Fruit fly (Drosophila melanogaster) whole organism, embryonic: ENCODE data around the gene shams.

Source experiments
- Abd-B ChIP-seq: fragments of 200-800 bp; sonication (Bioruptor generic); optimal IDR thresholded peaks from 2 replicates; lab custom pipeline; 2018; ENCODE audit warnings: missing biosample characterization, mild to moderate bottlenecking, missing genetic modification characterization, moderate library complexity
- CG10462 ChIP-seq: fragments of 200-800 bp; sonication (Bioruptor generic); optimal IDR thresholded peaks from 2 replicates; lab custom pipeline; 2016; ENCODE audit warnings: missing biosample characterization, missing genetic modification characterization
- CG11695 ChIP-seq: fragments of 200-800 bp; sonication (Bioruptor generic); IDR thresholded peaks from 3 replicates; pipeline ENCODE4 v1.3.6; 2022; ENCODE audit warnings: missing biosample characterization, missing genetic modification characterization
- CG13123 ChIP-seq: fragments of 200-800 bp; sonication (Bioruptor generic); optimal IDR thresholded peaks from 2 replicates; lab custom pipeline; 2016; ENCODE audit warnings: missing biosample characterization, missing genetic modification characterization
- CG13296 ChIP-seq: fragments of 200-800 bp; sonication (Bioruptor generic); optimal IDR thresholded peaks from 3 replicates; lab custom pipeline; 2018; ENCODE audit warnings: missing biosample characterization, mild to moderate bottlenecking, missing genetic modification characterization
- CG13424 ChIP-seq: fragments of 200-800 bp; sonication (Bioruptor generic); optimal IDR thresholded peaks from 2 replicates; lab custom pipeline; 2019; ENCODE audit warnings: missing biosample characterization, mild to moderate bottlenecking, missing genetic modification characterization, moderate library complexity
- CG14050 ChIP-seq: fragments of 200-800 bp; sonication (Bioruptor generic); IDR thresholded peaks from 3 replicates; pipeline ENCODE4 v1.3.6; 2022; ENCODE audit warnings: missing biosample characterization, missing genetic modification characterization
- CG17385 ChIP-seq: fragments of 200-800 bp; sonication (Bioruptor generic); optimal IDR thresholded peaks from 3 replicates; lab custom pipeline; 2018; ENCODE audit warnings: missing biosample characterization, mild to moderate bottlenecking, missing genetic modification characterization
- CG18262 ChIP-seq: fragments of 200-800 bp; optimal IDR thresholded peaks from 3 replicates; lab custom pipeline; 2019; ENCODE audit warnings: missing biosample characterization, mild to moderate bottlenecking, missing genetic modification characterization, moderate library complexity
- CG2678 ChIP-seq: fragments of 200-800 bp; sonication (Bioruptor generic); optimal IDR thresholded peaks from 3 replicates; lab custom pipeline; 2019; ENCODE audit warnings: missing biosample characterization, mild to moderate bottlenecking, missing genetic modification characterization, moderate library complexity
- CG30403 ChIP-seq: fragments of 200-800 bp; sonication (Bioruptor generic); optimal IDR thresholded peaks from 3 replicates; lab custom pipeline; 2016; ENCODE audit warnings: missing biosample characterization, missing genetic modification characterization
- CG30431 ChIP-seq: fragments of 200-800 bp; sonication (Bioruptor generic); optimal IDR thresholded peaks from 2 replicates; lab custom pipeline; 2017; ENCODE audit warnings: missing biosample characterization, missing genetic modification characterization
- CG31365 ChIP-seq: fragments of 200-800 bp; sonication (Bioruptor generic); optimal IDR thresholded peaks from 2 replicates; lab custom pipeline; 2018; ENCODE audit warnings: missing biosample characterization, mild to moderate bottlenecking, missing genetic modification characterization
- CG31441 ChIP-seq: fragments of 200-800 bp; sonication (Bioruptor generic); IDR thresholded peaks from 2 replicates; pipeline ENCODE4 v1.3.6; 2022; ENCODE audit warnings: missing biosample characterization, missing genetic modification characterization
- CG34224 ChIP-seq: fragments of 200-800 bp; sonication (Bioruptor generic); IDR thresholded peaks from 3 replicates; pipeline ENCODE4 v1.3.6; 2022; ENCODE audit warnings: missing biosample characterization, missing genetic modification characterization; ENCODE audit not compliant: partially characterized antibody
- CG42726 ChIP-seq: fragments of 200-800 bp; sonication (Bioruptor generic); IDR thresholded peaks from 2 replicates; pipeline ENCODE4 v1.3.6; 2022; ENCODE audit warnings: missing biosample characterization, missing genetic modification characterization; ENCODE audit not compliant: partially characterized antibody
- CG4282 ChIP-seq: fragments of 200-800 bp; sonication (Bioruptor generic); optimal IDR thresholded peaks from 2 replicates; lab custom pipeline; 2016; ENCODE audit warnings: missing biosample characterization, missing genetic modification characterization
- CG4360 ChIP-seq: fragments of 200-800 bp; sonication (Bioruptor generic); IDR thresholded peaks from 2 replicates; pipeline ENCODE4 v1.3.6; 2022; ENCODE audit warnings: missing biosample characterization, missing genetic modification characterization
- CG6765 ChIP-seq: fragments of 200-800 bp; sonication (Bioruptor generic); optimal IDR thresholded peaks from 3 replicates; lab custom pipeline; 2017; ENCODE audit warnings: missing biosample characterization, mild to moderate bottlenecking, missing genetic modification characterization
- CG7928 ChIP-seq: fragments of 200-800 bp; sonication (Bioruptor generic); optimal IDR thresholded peaks from 2 replicates; lab custom pipeline; 2017; ENCODE audit warnings: missing biosample characterization, mild to moderate bottlenecking, missing genetic modification characterization
- CG7963 ChIP-seq: fragments of 200-800 bp; sonication (Bioruptor generic); IDR thresholded peaks from 3 replicates; pipeline ENCODE4 v1.3.6; 2022; ENCODE audit warnings: missing biosample characterization, missing genetic modification characterization; ENCODE audit not compliant: partially characterized antibody
- CG8290 ChIP-seq, 3 experiments: fragments of 200-800 bp; sonication (Bioruptor generic); optimal IDR thresholded peaks; 2 replicates each; lab custom pipeline; 2016 to 2019; ENCODE audit warnings: missing biosample characterization in 3 of 3, missing genetic modification characterization in 3 of 3, mild to moderate bottlenecking in 2 of 3, moderate library complexity in 1 of 3
- Dref ChIP-seq: fragments of 200-800 bp; sonication (Bioruptor generic); IDR thresholded peaks from 2 replicates; pipeline ENCODE4 v1.3.6; 2022; ENCODE audit warnings: missing biosample characterization, missing genetic modification characterization
- E2f2 ChIP-seq: fragments of 200-800 bp; sonication (Bioruptor generic); IDR thresholded peaks from 2 replicates; pipeline ENCODE4 v1.3.6; 2022; ENCODE audit warnings: missing biosample characterization, missing genetic modification characterization
- ERR ChIP-seq: fragments of 200-800 bp; sonication (Bioruptor generic); optimal IDR thresholded peaks from 2 replicates; lab custom pipeline; 2016; ENCODE audit warnings: missing biosample characterization, missing genetic modification characterization
- Fer1 ChIP-seq: fragments of 200-800 bp; sonication (Bioruptor generic); optimal IDR thresholded peaks from 2 replicates; lab custom pipeline; 2017; ENCODE audit warnings: missing biosample characterization, mild to moderate bottlenecking, missing genetic modification characterization
- H2.0 ChIP-seq: fragments of 200-800 bp; sonication (Bioruptor generic); IDR thresholded peaks from 2 replicates; pipeline ENCODE4 v1.3.6; 2022; ENCODE audit warnings: missing biosample characterization, missing genetic modification characterization
- Hand ChIP-seq: fragments of 200-800 bp; sonication (Bioruptor generic); optimal IDR thresholded peaks from 2 replicates; lab custom pipeline; 2017; ENCODE audit warnings: mild to moderate bottlenecking, missing biosample characterization, missing genetic modification reagents, missing genetic modification characterization
- Hr78 ChIP-seq, 2 experiments: fragments of 200-800 bp in 1 of 2; fragments of >200 bp in 1 of 2; sonication (Bioruptor generic) in 1 of 2; optimal IDR thresholded peaks; 2 replicates each; lab custom pipeline; 2017 to 2019; ENCODE audit warnings: missing biosample characterization in 2 of 2, missing genetic modification characterization in 2 of 2, mild to moderate bottlenecking in 1 of 2, moderate library complexity in 1 of 2
- MTF-1 ChIP-seq: fragments of 200-800 bp; sonication (Bioruptor generic); optimal IDR thresholded peaks from 2 replicates; lab custom pipeline; 2018; ENCODE audit warnings: missing biosample characterization, mild to moderate bottlenecking, missing genetic modification characterization, borderline replicate concordance
- Mes4 ChIP-seq: fragments of 200-800 bp; sonication (Bioruptor generic); optimal IDR thresholded peaks from 2 replicates; lab custom pipeline; 2016; ENCODE audit warnings: missing biosample characterization, missing genetic modification characterization
- Stat92E ChIP-seq, 3 experiments: fragments of >200 bp in 2 of 3; fragments of 200-800 bp in 1 of 3; sonication (Bioruptor generic) in 1 of 3; optimal IDR thresholded peaks; 2 replicates each; lab custom pipeline; 2017 to 2019; ENCODE audit warnings: missing biosample characterization in 3 of 3, missing genetic modification characterization in 3 of 3, mild to moderate bottlenecking in 1 of 3, moderate library complexity in 1 of 3
- TFAM ChIP-seq: fragments of 200-800 bp; sonication (Bioruptor generic); optimal IDR thresholded peaks from 2 replicates; lab custom pipeline; 2017; ENCODE audit warnings: missing biosample characterization, missing genetic modification characterization, inconsistent platforms
- Taf1 ChIP-seq: fragments of 200-800 bp; sonication (Bioruptor generic); IDR thresholded peaks from 2 replicates; pipeline ENCODE4 v1.3.6; 2022; ENCODE audit warnings: missing biosample characterization, missing genetic modification characterization
- Trl ChIP-seq, 3 experiments: fragments of >200 bp in 2 of 3; fragments of 200-800 bp in 1 of 3; sonication (Bioruptor generic) in 1 of 3; optimal IDR thresholded peaks; 2 replicates in 1 of 3; 3 replicates in 2 of 3; lab custom pipeline; 2016 to 2017; ENCODE audit warnings: missing biosample characterization in 1 of 3, missing genetic modification characterization in 1 of 3
- Vsx1 ChIP-seq: fragments of 200-800 bp; sonication (Bioruptor generic); optimal IDR thresholded peaks from 2 replicates; lab custom pipeline; 2017; ENCODE audit warnings: missing biosample characterization, mild to moderate bottlenecking, missing genetic modification characterization, missing genetic modification reagents
- ash1 ChIP-seq: fragments of 200-800 bp; sonication (Bioruptor generic); optimal IDR thresholded peaks from 2 replicates; lab custom pipeline; 2018; ENCODE audit warnings: missing biosample characterization, mild to moderate bottlenecking, missing genetic modification characterization
- crol ChIP-seq: fragments of 200-800 bp; sonication (Bioruptor generic); IDR thresholded peaks from 2 replicates; pipeline ENCODE4 v1.3.6; 2022; ENCODE audit warnings: missing biosample characterization, missing genetic modification characterization
- hb ChIP-seq: fragments of 200-800 bp; sonication (Bioruptor generic); IDR thresholded peaks from 3 replicates; pipeline ENCODE4 v1.3.6; 2022; ENCODE audit warnings: missing biosample characterization, missing genetic modification characterization; ENCODE audit not compliant: partially characterized antibody
- insv ChIP-seq, 2 experiments: fragments of 200-800 bp; sonication (Bioruptor generic); optimal IDR thresholded peaks; 3 replicates each; lab custom pipeline; 2016 to 2018; ENCODE audit warnings: missing biosample characterization in 2 of 2, missing genetic modification characterization in 2 of 2
- lola ChIP-seq, 3 experiments: fragments of >200 bp in 2 of 3; fragments of 200-800 bp in 1 of 3; sonication (Bioruptor generic) in 1 of 3; optimal IDR thresholded peaks; 2 replicates each; lab custom pipeline; 2017 to 2019; ENCODE audit warnings: missing biosample characterization in 3 of 3, missing genetic modification characterization in 3 of 3, mild to moderate bottlenecking in 1 of 3, moderate library complexity in 1 of 3
- pum ChIP-seq: fragments of 200-800 bp; sonication (Bioruptor generic); optimal IDR thresholded peaks from 2 replicates; lab custom pipeline; 2016; ENCODE audit warnings: missing biosample characterization, missing genetic modification characterization
- schlank ChIP-seq: fragments of 200-800 bp; sonication (Bioruptor generic); optimal IDR thresholded peaks from 2 replicates; lab custom pipeline; 2018; ENCODE audit warnings: missing biosample characterization, mild to moderate bottlenecking, missing genetic modification characterization
- sd ChIP-seq: fragments of 200-800 bp; sonication (Bioruptor generic); optimal IDR thresholded peaks from 3 replicates; lab custom pipeline; 2018; ENCODE audit warnings: missing biosample characterization, mild to moderate bottlenecking, missing genetic modification characterization, moderate library complexity
- shn ChIP-seq: fragments of 200-800 bp; sonication (Bioruptor generic); optimal IDR thresholded peaks from 3 replicates; lab custom pipeline; 2016; ENCODE audit warnings: missing biosample characterization, missing genetic modification characterization
- sna ChIP-seq: fragments of 200-800 bp; sonication (Bioruptor generic); IDR thresholded peaks from 2 replicates; pipeline ENCODE4 v1.3.6; 2022; ENCODE audit warnings: missing biosample characterization, missing genetic modification characterization; ENCODE audit not compliant: partially characterized antibody
- tio ChIP-seq: fragments of 200-800 bp; sonication (Bioruptor generic); optimal IDR thresholded peaks from 2 replicates; lab custom pipeline; 2017; ENCODE audit warnings: missing biosample characterization, missing genetic modification characterization, inconsistent platforms

shams gene

dm6 chr3R:25024895-25025557, 49.4 kb downstream of the shams start, which contains the start of the genes EMC6 and Hr96 (continued):
- TF ChIP-seq Dref (GFP tag; lab: Robert Waterston, UW) (peak; percentile 85), CG10462 (GFP tag; lab: Kevin White, UChicago) (peak; percentile 88), ash1 (GFP tag; lab: Kevin White, UChicago) (peak; percentile 83), CG11695 (GFP tag; lab: Robert Waterston, UW) (peak; percentile 87), CG4360 (GFP tag; lab: Robert Waterston, UW) (peak; percentile 75), CG13424 (tag; lab: Kevin White, UChicago) (peak; percentile 94), CG30403 (GFP tag; lab: Kevin White, UChicago) (peak; percentile 97), CG14050 (peak; percentile 91), Vsx1 (GFP tag; lab: Kevin White, UChicago) (peak; percentile 92), CG8290 (GFP tag; optimal IDR thresholded peaks at IDR 0.05; lab: Kevin White, UChicago) (no peak), CG8290 (tag; optimal IDR thresholded peaks at IDR 0.05; lab: Kevin White, UChicago) (peak in 1 of 2 experiments; percentile 98), CG17385 (GFP tag; lab: Kevin White, UChicago) (peak; percentile 87), CG7928 (GFP tag; lab: Kevin White, UChicago) (peak; percentile 68), shn (peak; percentile 86), sna (GFP tag; lab: Robert Waterston, UW) (peak; percentile 75; the same call in 1 of the 2 replicates), sd (tag; lab: Kevin White, UChicago) (peak; percentile 88), Hand (GFP tag; lab: Kevin White, UChicago) (peak; percentile 73), ERR (GFP tag; lab: Kevin White, UChicago) (peak; percentile 82), CG13296 (GFP tag; lab: Kevin White, UChicago) (peak; percentile 92), TFAM (GFP tag; lab: Kevin White, UChicago) (peak; percentile 68), CG6765 (GFP tag; lab: Kevin White, UChicago) (peak; percentile 73), Taf1 (GFP tag; lab: Robert Waterston, UW) (peak; percentile 89), Hr78 (GFP tag; optimal IDR thresholded peaks at IDR 0.05; lab: Kevin White, UChicago) (no peak), pum (GFP tag; lab: Kevin White, UChicago) (peak; percentile 93), Fer1 (GFP tag; lab: Kevin White, UChicago) (peak; percentile 94), CG18262 (peak; percentile 89), CG4282 (peak; percentile 87), Abd-B (peak; percentile 89), CG2678 (peak; percentile 93), crol (peak; percentile 95), CG13123 (GFP tag; lab: Kevin White, UChicago) (no peak), Trl (optimal IDR thresholded peaks at IDR 0.05; lab: Kevin White, UChicago) (no peak), Trl (GFP tag; optimal IDR thresholded peaks at IDR 0.05; lab: Kevin White, UChicago) (peak; percentile 95), tio (GFP tag; lab: Kevin White, UChicago) (no peak), lola (GFP tag; optimal IDR thresholded peaks at IDR 0.05; lab: Kevin White, UChicago) (peak in 1 of 3 experiments; percentile 90), insv (GFP tag; optimal IDR thresholded peaks at IDR 0.05; lab: Kevin White, UChicago) (peak in 1 of 2 experiments; percentile 72), CG42726 (GFP tag; lab: Robert Waterston, UW) (no peak), CG31365 (tag; lab: Kevin White, UChicago) (peak; percentile 66), MTF-1 (GFP tag; lab: Kevin White, UChicago) (peak; percentile 88), CG34224 (GFP tag; lab: Robert Waterston, UW) (peak; percentile 64; the same call in 2 of the 3 replicates), schlank (peak; percentile 87), hb (GFP tag; lab: Robert Waterston, UW) (peak; percentile 61; the same call in 2 of the 3 replicates), H2.0 (GFP tag; lab: Robert Waterston, UW) (peak; percentile 90), CG31441 (GFP tag; lab: Robert Waterston, UW) (peak; percentile 94), CG7963 (GFP tag; lab: Robert Waterston, UW) (peak; percentile 82), Stat92E (GFP tag; optimal IDR thresholded peaks at IDR 0.05; lab: Kevin White, UChicago) (peak in 1 of 3 experiments; percentile 54), CG30431 (GFP tag; lab: Kevin White, UChicago) (peak; percentile 89), E2f2 (GFP tag; lab: Robert Waterston, UW) (peak; percentile 75), Mes4 (GFP tag; lab: Kevin White, UChicago) (peak; percentile 91)
